Fruit fly (Drosophila melanogaster): ENCODE measurements around the gene slmb.

- TF ChIP-seq rn (GFP tag; IDR thresholded peaks at IDR 0.05), result no peak
- TF ChIP-seq gl (tag; optimal IDR thresholded peaks at IDR 0.05), result no peak
Observed at dm6 chr3R:21071312-21071711, 56.0 kb downstream of the slmb start.

Data from whole organism, pupa.